Fruit fly (Drosophila melanogaster) whole organism: ENCODE measurements around the gene CG12347.

ENCODE experiments used
- CG8478 ChIP-seq: fragments of >200 bp; optimal IDR thresholded peaks from 2 replicates; lab custom pipeline; 2018; ENCODE audit warnings: inconsistent platforms
- EcR ChIP-seq, 2 experiments: fragments of >200 bp; optimal IDR thresholded peaks; 2 replicates each; lab custom pipeline; 2017; ENCODE audit warnings: missing biosample characterization in 2 of 2, missing genetic modification characterization in 2 of 2, missing genetic modification reagents in 2 of 2
- pan ChIP-seq: fragments of >200 bp; optimal IDR thresholded peaks from 2 replicates; lab custom pipeline; 2017
- psq ChIP-seq: fragments of >200 bp; optimal IDR thresholded peaks from 2 replicates; lab custom pipeline; 2017
- usp ChIP-seq: fragments of >200 bp; optimal IDR thresholded peaks from 2 replicates; lab custom pipeline; 2017; ENCODE audit warnings: missing biosample characterization, missing genetic modification characterization, mixed read lengths

dm6 chr3R:17938713-17939112 is 32.5 kb downstream of the CG12347 start:
- TF ChIP-seq CG8478 (lab: Kevin White, UChicago) (no peak), psq (lab: Kevin White, UChicago) (no peak), usp (GFP tag; lab: Kevin White, UChicago) (no peak), EcR (GFP tag; optimal IDR thresholded peaks at IDR 0.05; lab: Kevin White, UChicago) (no peak), pan (no peak)
